Worm (Caenorhabditis elegans) whole organism, L1 larva: Measurements from ENCODE around the gene git-1.

Experiments
- aly-2 ChIP-seq: fragments of 150-350 bp; optimal IDR thresholded peaks from 2 replicates; lab custom pipeline; 2014; ENCODE audit warnings: missing biosample characterization, missing genetic modification characterization
- blmp-1 ChIP-seq: fragments of 150-350 bp; optimal IDR thresholded peaks from 2 replicates; lab custom pipeline; 2014; ENCODE audit warnings: missing biosample characterization, missing genetic modification characterization
- dpl-1 ChIP-seq, 3 experiments: fragments of 150-350 bp in 2 of 3; sonication (generic microtip) in 1 of 3; optimal IDR thresholded peaks; 2 replicates each; lab custom pipeline; 2014 to 2017; ENCODE audit warnings: missing biosample characterization in 3 of 3, missing genetic modification characterization in 3 of 3, missing genetic modification reagents in 3 of 3
- lin-13 ChIP-seq: fragments of 150-350 bp; optimal IDR thresholded peaks from 2 replicates; lab custom pipeline; 2014; ENCODE audit warnings: missing biosample characterization, missing genetic modification reagents, missing genetic modification characterization
- lin-39 ChIP-seq: fragments of 150-350 bp; optimal IDR thresholded peaks from 2 replicates; lab custom pipeline; 2014; ENCODE audit warnings: missing biosample characterization, missing genetic modification reagents, missing genetic modification characterization
- mep-1 ChIP-seq: fragments of 150-350 bp; optimal IDR thresholded peaks from 2 replicates; lab custom pipeline; 2014; ENCODE audit warnings: missing biosample characterization, missing genetic modification characterization
- nhr-19 ChIP-seq: fragments of 200-800 bp; sonication (Bioruptor generic); conservative IDR thresholded peaks from 2 replicates; pipeline ENCODE4 v1.3.6; 2022; ENCODE audit warnings: missing genetic modification characterization, missing compliant biosample characterization
- nhr-76 ChIP-seq: sonication (generic microtip); optimal IDR thresholded peaks from 2 replicates; lab custom pipeline; 2017; ENCODE audit warnings: missing biosample characterization, missing genetic modification characterization
- pqm-1 ChIP-seq: sonication (generic microtip); optimal IDR thresholded peaks from 3 replicates; lab custom pipeline; 2017; ENCODE audit warnings: missing biosample characterization, missing genetic modification characterization
- snpc-4 ChIP-seq: fragments of 150-350 bp; optimal IDR thresholded peaks from 2 replicates; lab custom pipeline; 2014; ENCODE audit warnings: missing biosample characterization, missing genetic modification characterization
- sptf-1 ChIP-seq: fragments of 150-350 bp; optimal IDR thresholded peaks from 2 replicates; lab custom pipeline; 2014; ENCODE audit warnings: missing biosample characterization, missing genetic modification characterization

DNA sequence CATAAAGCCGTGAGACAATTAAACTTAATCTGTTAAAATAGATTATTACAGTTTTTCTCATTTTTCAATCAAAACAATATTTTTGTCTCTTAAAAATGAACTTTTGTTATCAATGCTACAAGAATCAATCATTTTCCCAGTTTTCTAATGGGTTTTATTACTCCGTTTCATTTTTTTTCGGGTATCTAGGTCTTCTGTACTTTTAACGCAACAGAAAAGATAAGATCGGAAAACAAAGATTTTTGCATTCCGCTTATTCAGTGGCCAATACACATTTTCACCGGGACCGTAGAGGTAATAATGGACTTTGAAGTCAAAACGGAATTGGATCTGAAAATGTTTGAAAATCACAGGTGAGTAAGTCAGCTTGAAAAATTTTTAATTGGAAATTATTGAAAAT is 35.9 kb upstream of the git-1 start, which contains the start of gene C33D3.4:
- TF ChIP-seq aly-2 (no peak), lin-39 (tag; lab: Kevin White, UChicago) (no peak), nhr-76 (tag; lab: Kevin White, UChicago) (no peak), pqm-1 (tag; lab: Kevin White, UChicago) (no peak), lin-13 (GFP tag; lab: Kevin White, UChicago) (no peak), snpc-4 (tag; lab: Kevin White, UChicago) (no peak), sptf-1 (no peak), blmp-1 (tag; lab: Kevin White, UChicago) (no peak), mep-1 (tag; lab: Kevin White, UChicago) (no peak), dpl-1 (GFP tag; optimal IDR thresholded peaks at IDR 0.05; lab: Kevin White, UChicago) (no peak), nhr-19 (GFP tag; lab: Robert Waterston, UW) (no peak)
